Fruit fly (Drosophila melanogaster) whole organism, prepupa: ENCODE measurements around the gene Adk2.

Experiments used
- CG10631 ChIP-seq: fragments of 200-800 bp; sonication (Bioruptor generic); optimal IDR thresholded peaks from 2 replicates; lab custom pipeline; 2016; ENCODE audit warnings: missing biosample characterization, missing genetic modification characterization
- CG10669 ChIP-seq: fragments of 200-800 bp; sonication (Bioruptor generic); optimal IDR thresholded peaks from 3 replicates; lab custom pipeline; 2018; ENCODE audit warnings: missing biosample characterization, mild to moderate bottlenecking, missing genetic modification characterization, moderate library complexity
- CG11762 ChIP-seq: fragments of 200-800 bp; sonication (Bioruptor generic); optimal IDR thresholded peaks from 3 replicates; lab custom pipeline; 2016; ENCODE audit warnings: missing biosample characterization, missing genetic modification characterization; ENCODE audit not compliant: insufficient read depth
- CG11902 ChIP-seq: fragments of 200-800 bp; sonication (Bioruptor generic); optimal IDR thresholded peaks from 3 replicates; lab custom pipeline; 2016; ENCODE audit warnings: missing biosample characterization, missing genetic modification characterization
- CG15336 ChIP-seq: fragments of 200-800 bp; sonication (Bioruptor generic); IDR thresholded peaks from 2 replicates; pipeline ENCODE4 v1.3.6; 2022; ENCODE audit warnings: missing biosample characterization, missing genetic modification characterization
- CG3032 ChIP-seq: fragments of 200-800 bp; optimal IDR thresholded peaks from 2 replicates; lab custom pipeline; 2019; ENCODE audit warnings: missing biosample characterization, mild to moderate bottlenecking, missing genetic modification characterization, moderate library complexity
- CG31627 ChIP-seq: fragments of 200-800 bp; sonication (Bioruptor generic); optimal IDR thresholded peaks from 3 replicates; lab custom pipeline; 2016; ENCODE audit warnings: missing biosample characterization, missing genetic modification characterization
- CG32006 ChIP-seq: fragments of 200-800 bp; sonication (Bioruptor generic); optimal IDR thresholded peaks from 3 replicates; lab custom pipeline; 2017; ENCODE audit warnings: missing biosample characterization, mild to moderate bottlenecking, missing genetic modification characterization
- CG34406 ChIP-seq: fragments of 200-800 bp; sonication (Bioruptor generic); optimal IDR thresholded peaks from 3 replicates; lab custom pipeline; 2016; ENCODE audit warnings: missing biosample characterization, missing genetic modification characterization
- CG3919 ChIP-seq: fragments of 200-800 bp; sonication (Bioruptor generic); optimal IDR thresholded peaks from 3 replicates; lab custom pipeline; 2016; ENCODE audit warnings: missing biosample characterization, missing genetic modification characterization
- CG4318 ChIP-seq: fragments of 200-800 bp; sonication (Bioruptor generic); optimal IDR thresholded peaks from 3 replicates; lab custom pipeline; 2017; ENCODE audit warnings: missing biosample characterization, mild to moderate bottlenecking, missing genetic modification characterization
- CG6163 ChIP-seq: fragments of 200-800 bp; sonication (Bioruptor generic); IDR thresholded peaks from 3 replicates; pipeline ENCODE4 v1.3.6; 2022; ENCODE audit warnings: missing biosample characterization, missing genetic modification characterization
- CG6276 ChIP-seq: fragments of 200-800 bp; sonication (Bioruptor generic); optimal IDR thresholded peaks from 2 replicates; lab custom pipeline; 2017; ENCODE audit warnings: missing biosample characterization, mild to moderate bottlenecking, missing genetic modification characterization
- CG6792 ChIP-seq: fragments of 200-800 bp; sonication (Bioruptor generic); optimal IDR thresholded peaks from 3 replicates; lab custom pipeline; 2016; ENCODE audit warnings: missing biosample characterization, missing genetic modification characterization
- CG6854 ChIP-seq: fragments of 200-800 bp; sonication (Bioruptor generic); optimal IDR thresholded peaks from 2 replicates; lab custom pipeline; 2017; ENCODE audit warnings: missing biosample characterization, mild to moderate bottlenecking, missing genetic modification characterization
- CG7368 ChIP-seq: fragments of 200-800 bp; sonication (Bioruptor generic); optimal IDR thresholded peaks from 3 replicates; lab custom pipeline; 2016; ENCODE audit warnings: missing biosample characterization, missing genetic modification characterization
- CG8119 ChIP-seq: fragments of 200-800 bp; sonication (Bioruptor generic); IDR thresholded peaks from 3 replicates; pipeline ENCODE4 v1.3.6; 2022; ENCODE audit warnings: missing biosample characterization, missing genetic modification characterization
- CG8632 ChIP-seq: fragments of 200-800 bp; sonication (Bioruptor generic); optimal IDR thresholded peaks from 3 replicates; lab custom pipeline; 2016; ENCODE audit warnings: missing biosample characterization, missing genetic modification characterization
- Eip75B ChIP-seq: fragments of 200-800 bp; sonication (Bioruptor generic); optimal IDR thresholded peaks from 3 replicates; lab custom pipeline; 2016; ENCODE audit warnings: missing biosample characterization, missing genetic modification characterization
- Eip78C ChIP-seq: fragments of 200-800 bp; sonication (Bioruptor generic); peaks from one replicate; lab custom pipeline; 2016; ENCODE audit warnings: missing biosample characterization, missing genetic modification characterization
- Eip93F ChIP-seq: fragments of 200-800 bp; sonication (Bioruptor generic); optimal IDR thresholded peaks from 2 replicates; lab custom pipeline; 2016; ENCODE audit warnings: missing biosample characterization, mild to moderate bottlenecking, missing genetic modification characterization
- Ets21C ChIP-seq: fragments of 200-800 bp; sonication (Bioruptor generic); optimal IDR thresholded peaks from 3 replicates; lab custom pipeline; 2016; ENCODE audit warnings: missing biosample characterization, missing genetic modification characterization
- Ets96B ChIP-seq: fragments of 200-800 bp; optimal IDR thresholded peaks from 2 replicates; lab custom pipeline; 2019; ENCODE audit warnings: missing biosample characterization, mild to moderate bottlenecking, missing genetic modification characterization, moderate library complexity
- Gug ChIP-seq: fragments of 200-800 bp; sonication (Bioruptor generic); IDR thresholded peaks from 2 replicates; pipeline ENCODE4 v1.3.6; 2022; ENCODE audit warnings: missing biosample characterization, missing genetic modification characterization
- Hr38 ChIP-seq: sonication (Bioruptor generic); optimal IDR thresholded peaks from 2 replicates; lab custom pipeline; 2016; ENCODE audit warnings: missing biosample characterization, missing genetic modification characterization
- Hr4 ChIP-seq: fragments of 200-800 bp; sonication (Bioruptor generic); optimal IDR thresholded peaks from 3 replicates; lab custom pipeline; 2016; ENCODE audit warnings: missing biosample characterization, missing genetic modification characterization
- Lpt ChIP-seq: fragments of 200-800 bp; sonication (Bioruptor generic); optimal IDR thresholded peaks from 3 replicates; lab custom pipeline; 2016; ENCODE audit warnings: missing biosample characterization, missing genetic modification characterization
- Met ChIP-seq: fragments of 200-800 bp; sonication (Bioruptor generic); optimal IDR thresholded peaks from 3 replicates; lab custom pipeline; 2016; ENCODE audit warnings: missing biosample characterization, missing genetic modification characterization
- OdsH ChIP-seq: fragments of 200-800 bp; sonication (Bioruptor generic); optimal IDR thresholded peaks from 3 replicates; lab custom pipeline; 2016; ENCODE audit warnings: missing biosample characterization, missing genetic modification characterization
- Smox ChIP-seq: fragments of 200-800 bp; sonication (Bioruptor generic); optimal IDR thresholded peaks from 3 replicates; lab custom pipeline; 2016; ENCODE audit warnings: missing biosample characterization, missing genetic modification characterization
- Sox14 ChIP-seq: fragments of 200-800 bp; sonication (Bioruptor generic); optimal IDR thresholded peaks from 3 replicates; lab custom pipeline; 2016; ENCODE audit warnings: missing biosample characterization, missing genetic modification characterization
- achi ChIP-seq: fragments of 200-800 bp; sonication (Bioruptor generic); optimal IDR thresholded peaks from 3 replicates; lab custom pipeline; 2016; ENCODE audit warnings: missing biosample characterization, missing genetic modification characterization
- acj6 ChIP-seq: fragments of 200-800 bp; sonication (Bioruptor generic); optimal IDR thresholded peaks from 3 replicates; lab custom pipeline; 2016; ENCODE audit warnings: missing biosample characterization, missing genetic modification characterization
- cyc ChIP-seq: fragments of 200-800 bp; sonication (Bioruptor generic); optimal IDR thresholded peaks from 3 replicates; lab custom pipeline; 2016; ENCODE audit warnings: missing biosample characterization, missing genetic modification characterization
- dsx ChIP-seq: fragments of 200-800 bp; optimal IDR thresholded peaks from 3 replicates; lab custom pipeline; 2019; ENCODE audit warnings: missing biosample characterization, mild to moderate bottlenecking, missing genetic modification characterization, moderate library complexity; ENCODE audit not compliant: poor library complexity, severe bottlenecking
- eg ChIP-seq: fragments of 200-800 bp; sonication (Bioruptor generic); IDR thresholded peaks from 3 replicates; pipeline ENCODE4 v1.3.6; 2022; ENCODE audit warnings: missing biosample characterization, missing genetic modification characterization
- fkh ChIP-seq: fragments of 200-800 bp; sonication (Bioruptor generic); optimal IDR thresholded peaks from 3 replicates; lab custom pipeline; 2017; ENCODE audit warnings: missing biosample characterization, mild to moderate bottlenecking, missing genetic modification characterization, moderate library complexity
- lz ChIP-seq: fragments of 200-800 bp; sonication (Bioruptor generic); optimal IDR thresholded peaks from 3 replicates; lab custom pipeline; 2016; ENCODE audit warnings: missing biosample characterization, missing genetic modification characterization
- pdm3 ChIP-seq: fragments of 200-800 bp; sonication (Bioruptor generic); optimal IDR thresholded peaks from 3 replicates; lab custom pipeline; 2016; ENCODE audit warnings: missing biosample characterization, missing genetic modification characterization
- salr ChIP-seq, 2 experiments: fragments of 200-800 bp; sonication (Bioruptor generic); optimal IDR thresholded peaks; 3 replicates each; lab custom pipeline; 2016 to 2018; ENCODE audit warnings: missing biosample characterization in 2 of 2, missing genetic modification characterization in 2 of 2, mild to moderate bottlenecking in 1 of 2
- ss ChIP-seq, 2 experiments: fragments of 200-800 bp; sonication (Bioruptor generic); optimal IDR thresholded peaks; 2 replicates in 1 of 2; 3 replicates in 1 of 2; lab custom pipeline; 2017 to 2018; ENCODE audit warnings: mild to moderate bottlenecking in 2 of 2, missing biosample characterization in 2 of 2, missing genetic modification characterization in 2 of 2, moderate library complexity in 1 of 2
- svp ChIP-seq: fragments of 200-800 bp; sonication (Bioruptor generic); peaks from one replicate; lab custom pipeline; 2016; ENCODE audit warnings: missing biosample characterization, missing genetic modification characterization
- topi ChIP-seq: fragments of 200-800 bp; sonication (Bioruptor generic); optimal IDR thresholded peaks from 3 replicates; lab custom pipeline; 2016; ENCODE audit warnings: missing biosample characterization, missing genetic modification characterization
- vri ChIP-seq: fragments of 200-800 bp; sonication (Bioruptor generic); optimal IDR thresholded peaks from 3 replicates; lab custom pipeline; 2016; ENCODE audit warnings: missing biosample characterization, mild to moderate bottlenecking, missing genetic modification characterization

Gene Adk2

DNA sequence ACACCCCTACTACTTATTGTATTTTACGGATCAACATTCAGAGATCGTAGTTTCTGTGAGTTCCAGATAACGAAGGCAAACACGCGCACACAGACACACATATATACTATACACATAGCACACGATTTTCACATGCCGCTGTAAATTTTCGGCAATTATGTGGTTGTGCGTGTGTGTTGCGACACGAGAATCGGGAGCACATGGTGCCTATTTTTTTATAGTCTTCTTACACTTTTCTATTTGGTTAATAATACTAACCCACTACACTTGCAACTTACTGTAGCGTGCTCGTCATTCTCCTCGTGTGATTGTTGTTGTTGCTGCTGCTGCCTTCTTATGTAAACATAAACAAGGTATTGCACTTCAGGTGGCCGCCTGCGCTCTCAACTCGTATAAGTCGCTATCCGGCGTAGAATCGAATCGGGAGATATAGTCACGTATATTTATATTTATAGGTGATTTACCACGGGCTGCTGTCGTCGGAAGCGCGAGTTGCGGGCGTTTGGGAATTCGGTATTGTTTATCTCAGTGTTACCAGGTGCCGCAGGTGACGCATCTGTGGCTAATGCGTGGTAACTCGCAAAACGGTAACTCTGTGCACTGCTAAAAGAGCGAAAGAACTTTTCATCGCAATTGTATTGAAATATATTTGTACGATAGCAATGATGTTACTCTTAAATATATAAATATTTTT is at the start of gene Adk2:
Adk2 (minus strand) TSS at position 529 of the 694 bp plus-strand sequence.
- TF ChIP-seq lz (GFP tag; lab: Kevin White, UChicago) (no peak), CG8632 (GFP tag; lab: Kevin White, UChicago) (no peak), Smox (GFP tag; lab: Kevin White, UChicago) (peak; percentile 5), CG10669 (GFP tag; lab: Kevin White, UChicago) (no peak), CG6276 (GFP tag; lab: Kevin White, UChicago) (no peak), Sox14 (GFP tag; lab: Kevin White, UChicago) (no peak), CG6854 (GFP tag; lab: Kevin White, UChicago) (peak; percentile 27), topi (GFP tag; lab: Kevin White, UChicago) (peak; percentile 6), Hr4 (GFP tag; lab: Kevin White, UChicago) (no peak), CG34406 (no peak), salr (GFP tag; optimal IDR thresholded peaks at IDR 0.05; lab: Kevin White, UChicago) (no peak), CG11902 (GFP tag; lab: Kevin White, UChicago) (no peak), CG11762 (no peak), CG3919 (GFP tag; lab: Kevin White, UChicago) (peak; percentile 50), fkh (GFP tag; lab: Kevin White, UChicago) (peak; percentile 77), cyc (GFP tag; lab: Kevin White, UChicago) (no peak), pdm3 (GFP tag; lab: Kevin White, UChicago) (no peak), eg (GFP tag; lab: Robert Waterston, UW) (peak; percentile 59), Eip78C (GFP tag; lab: Kevin White, UChicago) (peak; percentile 38), CG15336 (GFP tag; lab: Robert Waterston, UW) (0 out of 2 replicates have a peak, but pooled peaks have one; percentile 8), CG7368 (GFP tag; lab: Kevin White, UChicago) (peak; percentile 12), vri (GFP tag; lab: Kevin White, UChicago) (peak; percentile 13), Gug (peak; percentile 38; the same call in 1 of the 2 replicates), CG6163 (GFP tag; lab: Robert Waterston, UW) (peak; percentile 52), Eip93F (GFP tag; lab: Kevin White, UChicago) (peak; percentile 42)

DNA sequence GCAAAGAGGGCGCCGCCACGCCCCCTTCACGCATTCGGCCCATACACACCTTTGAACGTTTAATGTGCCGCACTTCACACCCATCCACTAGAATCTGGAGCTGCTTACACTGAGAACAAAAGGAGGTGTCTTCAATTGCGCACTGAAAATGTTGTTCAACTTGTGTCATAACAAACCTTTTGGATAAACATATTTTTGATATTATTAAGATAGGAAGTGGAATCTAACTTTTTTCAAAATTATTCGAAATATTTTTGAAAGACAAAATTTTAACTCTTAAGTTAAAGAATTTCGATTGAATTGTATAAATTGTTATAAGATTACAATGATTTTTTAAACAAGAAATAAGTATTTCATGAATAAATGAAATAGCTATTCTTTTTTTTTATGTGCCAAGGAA is 45.8 kb upstream of the Adk2 start:
- TF ChIP-seq achi (GFP tag; lab: Kevin White, UChicago) (no peak), CG32006 (peak; percentile 21), salr (GFP tag; optimal IDR thresholded peaks at IDR 0.05; lab: Kevin White, UChicago) (peak in 1 of 2 experiments; percentile 22), cyc (GFP tag; lab: Kevin White, UChicago) (no peak), CG3919 (GFP tag; lab: Kevin White, UChicago) (peak; percentile 29), CG8632 (GFP tag; lab: Kevin White, UChicago) (no peak), Eip78C (GFP tag; lab: Kevin White, UChicago) (peak; percentile 66), Ets96B (tag; lab: Kevin White, UChicago) (peak; percentile 14), CG11762 (no peak), eg (GFP tag; lab: Robert Waterston, UW) (no peak), Hr38 (no peak), CG3032 (tag; lab: Kevin White, UChicago) (no peak), CG6854 (GFP tag; lab: Kevin White, UChicago) (no peak), CG31627 (GFP tag; lab: Kevin White, UChicago) (no peak), CG6792 (GFP tag; lab: Kevin White, UChicago) (no peak), ss (GFP tag; optimal IDR thresholded peaks at IDR 0.05; lab: Kevin White, UChicago) (no peak), pdm3 (GFP tag; lab: Kevin White, UChicago) (no peak), CG4318 (no peak), Ets21C (GFP tag; lab: Kevin White, UChicago) (no peak), Lpt (no peak), Met (GFP tag; lab: Kevin White, UChicago) (no peak), CG8119 (no peak), Eip75B (GFP tag; lab: Kevin White, UChicago) (peak; percentile 1), CG10631 (GFP tag; lab: Kevin White, UChicago) (no peak), Sox14 (GFP tag; lab: Kevin White, UChicago) (no peak), OdsH (GFP tag; lab: Kevin White, UChicago) (no peak), acj6 (GFP tag; lab: Kevin White, UChicago) (no peak), svp (GFP tag; lab: Kevin White, UChicago) (no peak), dsx (GFP tag; lab: Kevin White, UChicago) (no peak)
